Fruit fly (Drosophila melanogaster): ENCODE results near the gene CG11878.

DNA sequence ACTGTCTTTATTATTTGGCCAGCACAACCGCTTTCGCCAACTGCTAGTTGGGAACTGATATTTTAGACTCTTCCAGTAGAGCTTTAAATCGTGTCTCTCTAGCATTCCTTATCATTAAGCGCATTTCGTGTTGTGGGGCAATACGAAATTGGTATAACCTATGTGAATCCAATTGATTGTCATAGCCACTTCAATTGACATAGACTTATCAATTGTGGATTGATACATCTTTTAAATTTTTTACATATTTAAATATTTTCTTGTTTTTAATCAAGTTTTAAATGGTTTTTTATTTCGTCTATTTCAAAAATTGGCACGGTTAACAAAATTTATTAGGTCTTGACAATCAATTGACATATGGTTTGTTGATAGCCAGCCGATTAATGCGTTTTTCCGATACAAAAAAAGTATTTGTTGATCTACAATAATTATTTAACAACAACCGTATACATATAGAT lies 25.9 kb downstream of the CG11878 start, which contains the start of gene CG31288:
- TF ChIP-seq psq (optimal IDR thresholded peaks at IDR 0.05) (no peak), h (optimal IDR thresholded peaks at IDR 0.05) (no peak), ttk (optimal IDR thresholded peaks at IDR 0.05) (no peak), insv (optimal IDR thresholded peaks at IDR 0.05) (no peak), Myc (optimal IDR thresholded peaks at IDR 0.05) (no peak)

All from Kc167 (cell line).